Worm (Caenorhabditis elegans): Measurements from ENCODE around the gene C50E10.1.

DNA sequence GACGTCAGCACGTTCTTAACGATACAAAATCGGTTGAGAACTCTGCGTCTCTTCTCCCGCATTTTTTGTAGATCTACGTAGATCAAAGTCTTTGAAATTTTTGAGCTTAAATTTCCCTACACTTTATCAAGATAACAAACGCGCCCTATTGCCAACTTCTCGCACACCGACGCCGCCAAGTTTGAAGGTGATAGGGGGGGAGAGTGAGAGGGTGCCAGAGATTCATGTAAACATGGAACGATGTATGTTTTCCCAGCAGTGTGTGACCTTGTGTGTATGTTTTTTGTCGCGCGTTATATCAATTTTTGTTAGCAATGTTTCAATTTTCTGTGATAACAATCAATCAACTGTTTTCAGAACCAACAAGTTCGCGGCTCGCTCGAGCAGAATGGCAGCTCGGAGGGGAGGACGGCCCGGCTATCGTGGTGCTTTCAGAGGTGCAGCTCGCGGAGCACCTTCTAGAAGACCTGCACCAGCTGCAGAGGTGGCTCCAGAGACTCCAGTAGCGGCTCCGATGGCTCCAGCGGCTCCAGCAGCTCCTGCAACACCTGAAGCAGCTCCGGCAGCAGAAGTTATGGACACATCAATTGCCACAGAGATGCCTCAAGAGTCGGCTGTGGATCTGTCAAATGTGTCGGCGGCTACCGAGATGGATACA, 39.4 kb upstream of the C50E10.1 start:
- TF ChIP-seq lim-6 (tag; optimal IDR thresholded peaks at IDR 0.05): no peak
- no peak for TF ChIP-seq unc-86 (tag; optimal IDR thresholded peaks at IDR 0.05)
- no peak for TF ChIP-seq fkh-10 (GFP tag; optimal IDR thresholded peaks at IDR 0.05)
- no peak for TF ChIP-seq dmd-4 (tag; optimal IDR thresholded peaks at IDR 0.05; ENCODE audit: borderline replicate concordance)
- no peak for TF ChIP-seq tbx-7 (tag; optimal IDR thresholded peaks at IDR 0.05)
- no peak for TF ChIP-seq pax-1 (tag; optimal IDR thresholded peaks at IDR 0.05)
